Worm (Caenorhabditis elegans) whole organism, mixed stage, embryonic: ENCODE measurements around the gene F08F3.6.

ENCODE experiments used
- bed-3 ChIP-seq: fragments of 200-800 bp; sonication (Bioruptor generic); optimal IDR thresholded peaks from 3 replicates; lab custom pipeline; 2018; ENCODE audit warnings: mild to moderate bottlenecking, missing genetic modification characterization, moderate library complexity, missing compliant biosample characterization
- elt-1 ChIP-seq: sonication (generic microtip); optimal IDR thresholded peaks from 2 replicates; lab custom pipeline; 2017; ENCODE audit warnings: missing genetic modification characterization, mild to moderate bottlenecking, missing compliant biosample characterization, antibody characterized with exemption, moderate library complexity, borderline replicate concordance; ENCODE audit not compliant: insufficient read depth
- nhr-2 ChIP-seq: fragments of 150-350 bp; optimal IDR thresholded peaks from 2 replicates; lab custom pipeline; 2014; ENCODE audit warnings: missing biosample characterization, missing genetic modification characterization
- nhr-28 ChIP-seq: fragments of 150-350 bp; optimal IDR thresholded peaks from 2 replicates; lab custom pipeline; 2014; ENCODE audit warnings: missing biosample characterization, missing genetic modification characterization
- pha-4 ChIP-seq: fragments of 150-350 bp; optimal IDR thresholded peaks from 2 replicates; lab custom pipeline; 2018; ENCODE audit warnings: missing biosample characterization, missing genetic modification reagents, missing genetic modification characterization
- unc-39 ChIP-seq: fragments of 150-350 bp; optimal IDR thresholded peaks from 2 replicates; lab custom pipeline; 2014; ENCODE audit warnings: missing biosample characterization, missing genetic modification characterization
- unc-62 ChIP-seq: fragments of 150-350 bp; optimal IDR thresholded peaks from 2 replicates; lab custom pipeline; 2014; ENCODE audit warnings: missing biosample characterization, missing genetic modification reagents, missing genetic modification characterization

DNA sequence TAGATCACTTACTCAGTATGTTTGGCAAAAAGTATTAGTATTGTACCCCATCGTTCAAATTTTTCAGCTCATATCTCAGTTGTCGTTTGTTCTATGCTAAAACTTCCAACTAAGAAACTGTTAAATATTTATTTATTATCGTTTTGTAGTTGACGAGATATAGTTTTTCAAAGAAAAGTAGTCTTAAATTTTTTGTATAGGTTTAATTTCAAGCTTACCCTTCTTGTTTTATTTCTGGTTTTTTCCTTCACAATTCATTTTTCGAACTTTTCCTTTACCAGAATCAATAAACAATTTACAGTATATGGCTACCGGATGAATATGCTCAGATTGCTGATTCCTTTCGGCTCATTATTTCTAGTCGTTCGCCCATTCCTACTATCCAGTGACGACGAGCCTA is 26.0 kb upstream of the F08F3.6 start, which contains the start of gene F08F3.1:
- TF ChIP-seq nhr-28 (tag; lab: Kevin White, UChicago) = no peak
- TF ChIP-seq unc-39 (tag; lab: Kevin White, UChicago) = no peak
- no peak for TF ChIP-seq elt-1 (tag; lab: Kevin White, UChicago)
- TF ChIP-seq unc-62 (GFP tag; lab: Kevin White, UChicago) = no peak
- no peak for TF ChIP-seq nhr-2
- TF ChIP-seq bed-3 (GFP tag; lab: Kevin White, UChicago) = no peak
- TF ChIP-seq pha-4 (tag; lab: Kevin White, UChicago) = no peak
